Worm (Caenorhabditis elegans) whole organism, mixed stage, embryonic: ENCODE data around the gene T19H12.15.
"Not testable (repeated sequence)": the region's sequence is repeated elsewhere in the genome, so short reads cannot be mapped to it uniquely, and the experiment has no call there.

Experiments used
- M03D4.4 ChIP-seq: sonication (generic microtip); optimal IDR thresholded peaks from 2 replicates; lab custom pipeline; 2017; ENCODE audit warnings: mild to moderate bottlenecking, missing genetic modification characterization, missing compliant biosample characterization
- bed-3 ChIP-seq: fragments of 200-800 bp; sonication (Bioruptor generic); optimal IDR thresholded peaks from 3 replicates; lab custom pipeline; 2018; ENCODE audit warnings: mild to moderate bottlenecking, missing genetic modification characterization, moderate library complexity, missing compliant biosample characterization
- ceh-43 ChIP-seq: fragments of 200-800 bp; sonication (Bioruptor generic); optimal IDR thresholded peaks from 2 replicates; lab custom pipeline; 2018; ENCODE audit warnings: mild to moderate bottlenecking, missing genetic modification characterization, moderate library complexity, missing compliant biosample characterization
- ceh-83 ChIP-seq: fragments of 200-800 bp; sonication (Bioruptor generic); optimal IDR thresholded peaks from 2 replicates; lab custom pipeline; 2018; ENCODE audit warnings: mild to moderate bottlenecking, missing genetic modification characterization, missing compliant biosample characterization
- ces-1 ChIP-seq: fragments of 150-350 bp; optimal IDR thresholded peaks from 2 replicates; lab custom pipeline; 2014; ENCODE audit warnings: missing biosample characterization, missing genetic modification reagents, missing genetic modification characterization
- cnd-1 ChIP-seq: fragments of 200-800 bp; sonication (Bioruptor generic); optimal IDR thresholded peaks from 2 replicates; lab custom pipeline; 2018; ENCODE audit warnings: mild to moderate bottlenecking, missing genetic modification characterization, missing compliant biosample characterization
- drap-1 ChIP-seq: fragments of 200-800 bp; sonication (Bioruptor generic); optimal IDR thresholded peaks from 3 replicates; lab custom pipeline; 2018; ENCODE audit warnings: mild to moderate bottlenecking, missing genetic modification characterization, missing compliant biosample characterization
- elt-1 ChIP-seq: sonication (generic microtip); optimal IDR thresholded peaks from 2 replicates; lab custom pipeline; 2017; ENCODE audit warnings: missing genetic modification characterization, mild to moderate bottlenecking, missing compliant biosample characterization, antibody characterized with exemption, moderate library complexity, borderline replicate concordance; ENCODE audit not compliant: insufficient read depth
- elt-3 ChIP-seq: fragments of 150-350 bp; optimal IDR thresholded peaks from 2 replicates; lab custom pipeline; 2014; ENCODE audit warnings: missing biosample characterization, missing genetic modification characterization
- flh-1 ChIP-seq: fragments of 200-800 bp; sonication (Bioruptor generic); optimal IDR thresholded peaks from 2 replicates; lab custom pipeline; 2018; ENCODE audit warnings: mild to moderate bottlenecking, missing genetic modification characterization, moderate library complexity, missing compliant biosample characterization
- ham-2 ChIP-seq: fragments of 200-800 bp; sonication (Bioruptor generic); optimal IDR thresholded peaks from 2 replicates; lab custom pipeline; 2018; ENCODE audit warnings: mild to moderate bottlenecking, missing genetic modification characterization, missing compliant biosample characterization
- hlh-1 ChIP-seq: fragments of 150-350 bp; optimal IDR thresholded peaks from 2 replicates; lab custom pipeline; 2014; ENCODE audit warnings: missing biosample characterization, missing genetic modification reagents, missing genetic modification characterization
- lin-13 ChIP-seq: fragments of 150-350 bp; optimal IDR thresholded peaks from 2 replicates; lab custom pipeline; 2014; ENCODE audit warnings: missing biosample characterization, missing genetic modification characterization
- lin-32 ChIP-seq: fragments of 200-800 bp; sonication (Bioruptor generic); optimal IDR thresholded peaks from 2 replicates; lab custom pipeline; 2018; ENCODE audit warnings: mild to moderate bottlenecking, missing genetic modification characterization, missing compliant biosample characterization
- lsy-2 ChIP-seq: fragments of 150-350 bp; optimal IDR thresholded peaks from 2 replicates; lab custom pipeline; 2014; ENCODE audit warnings: missing biosample characterization, missing genetic modification characterization
- mab-5 ChIP-seq: fragments of 150-350 bp; optimal IDR thresholded peaks from 2 replicates; lab custom pipeline; 2014; ENCODE audit warnings: missing biosample characterization, missing genetic modification characterization
- mep-1 ChIP-seq: fragments of 150-350 bp; optimal IDR thresholded peaks from 2 replicates; lab custom pipeline; 2017; ENCODE audit warnings: missing biosample characterization, missing genetic modification reagents, missing genetic modification characterization, inconsistent platforms
- mls-2 ChIP-seq: sonication (generic microtip); optimal IDR thresholded peaks from 2 replicates; lab custom pipeline; 2016; ENCODE audit warnings: mild to moderate bottlenecking, missing genetic modification characterization, moderate library complexity, missing compliant biosample characterization
- nhr-12 ChIP-seq: fragments of 150-350 bp; optimal IDR thresholded peaks from 2 replicates; lab custom pipeline; 2014; ENCODE audit warnings: missing biosample characterization, missing genetic modification characterization
- nhr-2 ChIP-seq: fragments of 150-350 bp; optimal IDR thresholded peaks from 2 replicates; lab custom pipeline; 2014; ENCODE audit warnings: missing biosample characterization, missing genetic modification characterization
- nhr-237 ChIP-seq: fragments of 150-350 bp; optimal IDR thresholded peaks from 2 replicates; lab custom pipeline; 2014; ENCODE audit warnings: missing biosample characterization, missing genetic modification characterization
- nhr-28 ChIP-seq: fragments of 150-350 bp; optimal IDR thresholded peaks from 2 replicates; lab custom pipeline; 2014; ENCODE audit warnings: missing biosample characterization, missing genetic modification characterization
- nhr-76 ChIP-seq: sonication (generic microtip); optimal IDR thresholded peaks from 2 replicates; lab custom pipeline; 2017; ENCODE audit warnings: missing biosample characterization, missing genetic modification characterization
- pha-4 ChIP-seq: fragments of 150-350 bp; optimal IDR thresholded peaks from 2 replicates; lab custom pipeline; 2018; ENCODE audit warnings: missing biosample characterization, missing genetic modification reagents, missing genetic modification characterization
- sem-2 ChIP-seq: fragments of 200-800 bp; sonication (Bioruptor generic); optimal IDR thresholded peaks from 2 replicates; lab custom pipeline; 2018; ENCODE audit warnings: mild to moderate bottlenecking, missing genetic modification characterization, missing compliant biosample characterization
- snpc-4 ChIP-seq: fragments of 150-350 bp; optimal IDR thresholded peaks from 2 replicates; lab custom pipeline; 2014; ENCODE audit warnings: missing biosample characterization, missing genetic modification characterization
- sptf-1 ChIP-seq: sonication (generic microtip); optimal IDR thresholded peaks from 2 replicates; lab custom pipeline; 2017; ENCODE audit warnings: mild to moderate bottlenecking, missing genetic modification characterization, moderate library complexity, missing compliant biosample characterization
- tbx-8 ChIP-seq: fragments of 200-800 bp; sonication (Bioruptor generic); optimal IDR thresholded peaks from 2 replicates; lab custom pipeline; 2018; ENCODE audit warnings: mild to moderate bottlenecking, missing genetic modification characterization, moderate library complexity, missing compliant biosample characterization
- unc-120 ChIP-seq: sonication (generic microtip); optimal IDR thresholded peaks from 2 replicates; lab custom pipeline; 2017; ENCODE audit warnings: missing genetic modification characterization, missing compliant biosample characterization; ENCODE audit not compliant: poor library complexity, severe bottlenecking
- unc-39 ChIP-seq: fragments of 150-350 bp; optimal IDR thresholded peaks from 2 replicates; lab custom pipeline; 2014; ENCODE audit warnings: missing biosample characterization, missing genetic modification characterization
- unc-62 ChIP-seq: fragments of 150-350 bp; optimal IDR thresholded peaks from 2 replicates; lab custom pipeline; 2014; ENCODE audit warnings: missing biosample characterization, missing genetic modification reagents, missing genetic modification characterization
- zip-8 ChIP-seq: fragments of 150-350 bp; optimal IDR thresholded peaks from 2 replicates; lab custom pipeline; 2014; ENCODE audit warnings: missing biosample characterization, missing genetic modification characterization
- ztf-11 ChIP-seq: fragments of 150-350 bp; optimal IDR thresholded peaks from 2 replicates; lab custom pipeline; 2014; ENCODE audit warnings: missing biosample characterization, missing genetic modification characterization

The T19H12.15 gene

DNA sequence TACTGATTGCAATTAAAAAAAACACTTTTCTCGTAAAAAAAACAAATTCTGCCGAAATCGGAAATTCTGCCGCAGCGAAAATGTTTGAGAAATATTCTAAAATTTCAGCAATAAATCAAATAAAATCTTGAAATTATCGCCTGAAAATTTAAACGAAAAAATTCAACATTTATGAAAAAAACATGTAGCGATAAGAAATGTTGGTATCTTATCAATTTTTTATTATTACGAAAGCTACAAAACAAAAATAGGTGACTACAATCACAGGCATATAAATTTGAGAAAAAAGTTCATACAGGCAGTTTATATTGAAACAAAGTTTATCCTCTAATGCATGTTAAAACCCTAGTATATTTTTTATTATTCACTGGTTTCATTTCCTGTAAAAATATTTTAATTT, 26.8 kb upstream of the T19H12.15 start, which contains the start of gene ugt-14:
Gene ugt-14 (plus strand): TSS at position 301 of the 400 bp plus-strand sequence.
- TF ChIP-seq ces-1 (GFP tag; lab: Kevin White, UChicago) (no peak), sem-2 (GFP tag; lab: Kevin White, UChicago) (no peak), nhr-237 (tag; lab: Kevin White, UChicago) (no peak), elt-1 (no peak), drap-1 (GFP tag; lab: Kevin White, UChicago) (no peak), mab-5 (tag; lab: Kevin White, UChicago) (no peak), nhr-12 (no peak), flh-1 (GFP tag; lab: Kevin White, UChicago) (no peak), hlh-1 (tag; lab: Kevin White, UChicago) (no peak), snpc-4 (no peak), unc-62 (GFP tag; lab: Kevin White, UChicago) (no peak), pha-4 (tag; lab: Kevin White, UChicago) (no peak), unc-39 (no peak), lin-32 (GFP tag; lab: Kevin White, UChicago) (no peak)

- TF ChIP-seq zip-8 (tag; lab: Kevin White, UChicago), result no peak
- no peak for TF ChIP-seq nhr-28 (tag; lab: Kevin White, UChicago)
- TF ChIP-seq nhr-12, result no peak
- TF ChIP-seq lsy-2, result no peak
- TF ChIP-seq hlh-1 (tag; lab: Kevin White, UChicago), result no peak
- no peak for TF ChIP-seq unc-120 (tag; lab: Kevin White, UChicago)
- no peak for TF ChIP-seq ceh-43 (GFP tag; lab: Kevin White, UChicago)
- no peak for TF ChIP-seq mep-1
- no peak for TF ChIP-seq mls-2 (tag; lab: Kevin White, UChicago)
- no peak for TF ChIP-seq ham-2 (GFP tag; lab: Kevin White, UChicago)
These were observed 24.5 kb upstream of the T19H12.15 start, which contains the start of gene ugt-8 for ce11 chrV:4903696-4904095. ugt-8 (plus strand) TSS chrV:4903930.

ce11 chrV:4901074-4901473, 21.9 kb upstream of the T19H12.15 start, which contains the start of gene ugt-67:
ugt-67 (plus strand) TSS chrV:4901374.
- TF ChIP-seq sptf-1 (no peak), M03D4.4 (tag; lab: Kevin White, UChicago) (no peak), pha-4 (tag; lab: Kevin White, UChicago) (no peak), ztf-11 (tag; lab: Kevin White, UChicago) (no peak), ham-2 (GFP tag; lab: Kevin White, UChicago) (no peak), drap-1 (GFP tag; lab: Kevin White, UChicago) (no peak), mls-2 (tag; lab: Kevin White, UChicago) (no peak)

DNA sequence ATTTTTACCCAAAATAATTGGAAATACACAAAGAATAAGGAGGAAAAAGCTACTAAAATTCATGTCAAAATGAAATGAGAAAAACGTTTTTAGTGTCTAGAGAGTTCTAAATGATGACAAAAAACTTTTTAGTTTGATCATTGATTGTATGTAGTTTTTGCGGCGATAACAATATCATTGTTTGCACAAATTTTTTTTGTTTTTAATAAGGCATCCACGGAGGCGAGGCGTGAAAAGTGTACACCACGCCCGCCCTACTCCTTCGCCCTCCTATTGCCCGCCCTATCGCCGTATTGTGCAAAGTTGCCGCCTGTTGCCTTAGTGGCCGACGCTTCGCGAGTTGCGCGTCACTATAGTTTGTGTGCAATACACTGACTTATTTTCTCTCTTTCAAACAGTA, 20.9 kb upstream of the T19H12.15 start, which contains the start of gene ugt-10:
Gene ugt-10 (minus strand): TSS at position 101 of the 400 bp plus-strand sequence.
- not testable (repeated sequence) for TF ChIP-seq bed-3 (GFP tag; lab: Kevin White, UChicago); nhr-2 (tag; lab: Kevin White, UChicago); ceh-43 (GFP tag; lab: Kevin White, UChicago)

ce11 chrV:4895744-4896143, 16.6 kb upstream of the T19H12.15 start, which contains the start of gene ugt-9:
ugt-9 (plus strand) TSS chrV:4896048.
- TF ChIP-seq snpc-4, result no peak
- no peak for TF ChIP-seq sptf-1
- TF ChIP-seq elt-3 (tag; lab: Kevin White, UChicago), result no peak

DNA sequence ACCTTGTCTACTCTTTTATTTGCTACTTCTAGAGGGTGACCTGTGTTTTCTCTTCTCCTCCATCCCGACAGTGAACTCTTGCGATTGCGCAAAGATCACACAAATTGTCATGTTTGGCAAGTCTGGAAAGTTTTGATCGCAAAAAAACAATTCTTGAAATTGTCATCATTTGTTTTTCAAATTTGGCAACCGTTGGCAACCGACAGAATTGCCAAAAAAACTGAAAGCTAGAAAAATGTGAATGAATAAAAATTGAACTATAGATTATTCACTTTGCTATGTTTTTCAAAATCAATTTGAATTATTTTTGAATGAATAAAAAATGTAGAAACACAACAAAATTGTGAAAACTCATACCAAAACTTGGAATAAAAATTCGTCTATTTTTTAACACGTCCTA, 15.8 kb upstream of the T19H12.15 start, which contains the start of gene ugt-11:
Gene ugt-11 (minus strand): TSS at position 101 of the 400 bp plus-strand sequence.
- TF ChIP-seq bed-3 (GFP tag; lab: Kevin White, UChicago) (no peak), tbx-8 (GFP tag; lab: Kevin White, UChicago) (no peak), flh-1 (GFP tag; lab: Kevin White, UChicago) (no peak), sem-2 (GFP tag; lab: Kevin White, UChicago) (no peak), sptf-1 (no peak), elt-1 (no peak), nhr-76 (tag; lab: Kevin White, UChicago) (no peak), ceh-83 (no peak), lin-13 (tag; lab: Kevin White, UChicago) (no peak), mab-5 (tag; lab: Kevin White, UChicago) (no peak), unc-39 (no peak), zip-8 (tag; lab: Kevin White, UChicago) (no peak), drap-1 (GFP tag; lab: Kevin White, UChicago) (no peak), nhr-12 (no peak), unc-120 (tag; lab: Kevin White, UChicago) (no peak), elt-3 (tag; lab: Kevin White, UChicago) (no peak), cnd-1 (tag; lab: Kevin White, UChicago) (no peak), mls-2 (tag; lab: Kevin White, UChicago) (no peak)
